Fruit fly (Drosophila melanogaster): Measurements from ENCODE around the gene CG13877.

The CG13877 gene

DNA sequence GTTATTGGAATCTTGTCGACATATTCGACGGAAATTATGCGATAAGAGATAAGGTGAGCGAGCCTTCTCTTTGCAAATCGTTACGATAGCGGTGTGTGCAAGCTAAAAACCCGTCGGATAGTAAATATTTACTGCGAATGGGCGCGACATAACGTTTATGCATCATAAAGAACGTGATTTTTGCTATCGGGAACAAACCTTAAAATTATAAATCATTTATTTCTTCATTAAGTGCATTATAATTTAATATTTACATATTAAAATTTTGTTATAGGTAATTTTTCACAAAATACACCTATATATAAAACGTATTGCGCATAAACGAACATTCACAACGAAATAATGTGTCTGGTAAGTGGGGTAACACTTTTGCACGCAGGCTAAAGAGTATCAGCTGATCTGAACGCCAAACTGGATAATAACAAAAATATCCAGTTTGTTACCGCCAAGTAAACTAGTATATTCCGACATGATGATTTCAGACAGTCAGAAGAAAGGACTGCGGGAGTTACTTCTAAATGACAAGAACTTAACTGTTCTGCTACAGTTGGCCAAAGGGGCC, 12.1 kb upstream of the CG13877 start, which contains the start of the genes Gk1 and CG13876 (continued):
- TF ChIP-seq chinmo (GFP tag; IDR thresholded peaks at IDR 0.05; ENCODE audit: partially characterized antibody) (no peak), toy (GFP tag; IDR thresholded peaks at IDR 0.05) (peak; percentile 82), CkIIα-i1 (GFP tag; IDR thresholded peaks at IDR 0.05) (peak; percentile 41; the same call in 1 of the 2 replicates), sna (GFP tag; IDR thresholded peaks at IDR 0.05; ENCODE audit: partially characterized antibody) (no peak), fu2 (GFP tag; optimal IDR thresholded peaks at IDR 0.05) (peak; percentile 57), dan (GFP tag; IDR thresholded peaks at IDR 0.05) (no peak), CG6683 (GFP tag; optimal IDR thresholded peaks at IDR 0.05) (peak; percentile 92), CG12219 (GFP tag; optimal IDR thresholded peaks at IDR 0.05) (peak; percentile 91), zfh1 (GFP tag; IDR thresholded peaks at IDR 0.05) (peak; percentile 96), pita (GFP tag; optimal IDR thresholded peaks at IDR 0.05) (no peak), gsb (GFP tag; IDR thresholded peaks at IDR 0.05) (peak; percentile 84), mirr (GFP tag; optimal IDR thresholded peaks at IDR 0.05) (peak; percentile 96), E2f1 (GFP tag; IDR thresholded peaks at IDR 0.05) (peak; percentile 93), Sry-β (GFP tag; optimal IDR thresholded peaks at IDR 0.05) (peak; percentile 30), CG14860 (GFP tag; IDR thresholded peaks at IDR 0.05; ENCODE audit: partially characterized antibody) (no peak), trem (tag; optimal IDR thresholded peaks at IDR 0.05) (peak; percentile 93), org-1 (GFP tag; optimal IDR thresholded peaks at IDR 0.05) (peak; percentile 86), Dref (GFP tag; IDR thresholded peaks at IDR 0.05) (no peak), CG7928 (GFP tag; optimal IDR thresholded peaks at IDR 0.05) (peak; percentile 75), Oaz (GFP tag; IDR thresholded peaks at IDR 0.05) (peak; percentile 91), crp (GFP tag; optimal IDR thresholded peaks at IDR 0.05) (peak; percentile 33 to 88), oc (tag; optimal IDR thresholded peaks at IDR 0.05) (peak; percentile 95), CHES-1-like (GFP tag; optimal IDR thresholded peaks at IDR 0.05) (peak; percentile 27), CG6813 (GFP tag; optimal IDR thresholded peaks at IDR 0.05) (peak; percentile 95), CG11398 (GFP tag; optimal IDR thresholded peaks at IDR 0.05) (no peak), cato (GFP tag; optimal IDR thresholded peaks at IDR 0.05; ENCODE audit: borderline replicate concordance) (peak; percentile 78), hkb (optimal IDR thresholded peaks at IDR 0.05) (no peak), hkb (GFP tag; IDR thresholded peaks at IDR 0.05) (peak; percentile 96), CG31224 (GFP tag; IDR thresholded peaks at IDR 0.05) (peak; percentile 88), chn (GFP tag; optimal IDR thresholded peaks at IDR 0.05) (peak; percentile 69), CG4328 (GFP tag; optimal IDR thresholded peaks at IDR 0.05) (peak; percentile 94), bbx (GFP tag; IDR thresholded peaks at IDR 0.05; ENCODE audit: partially characterized antibody) (no peak), CG12299 (tag; optimal IDR thresholded peaks at IDR 0.05) (peak; percentile 98), CG6654 (GFP tag; optimal IDR thresholded peaks at IDR 0.05) (peak; percentile 66), nom (GFP tag; optimal IDR thresholded peaks at IDR 0.05) (peak; percentile 96), Dbx (GFP tag; IDR thresholded peaks at IDR 0.05) (peak; percentile 96), HLHmδ (GFP tag; optimal IDR thresholded peaks at IDR 0.05) (no peak), kah (GFP tag; optimal IDR thresholded peaks at IDR 0.05) (peak; percentile 89), CG1602 (GFP tag; optimal IDR thresholded peaks at IDR 0.05) (peak; percentile 91), cad (GFP tag; optimal IDR thresholded peaks at IDR 0.05) (no peak), CG15073 (GFP tag; optimal IDR thresholded peaks at IDR 0.05) (peak; percentile 19), maf-S (GFP tag; optimal IDR thresholded peaks at IDR 0.05) (peak; percentile 28)
